Worm (Caenorhabditis elegans): ENCODE data around the gene cri-3.

- no peak for TF ChIP-seq efl-1 (GFP tag; optimal IDR thresholded peaks at IDR 0.05)
- TF ChIP-seq mcd-1 (GFP tag; IDR thresholded peaks at IDR 0.05) = no peak
Measured at ce11 chrIII:3429761-3430160, 33.6 kb downstream of the cri-3 start.
